Worm (Caenorhabditis elegans) whole organism, late embryonic: ENCODE measurements around the gene C29E4.10.

Experiments
- K02D7.2 ChIP-seq: sonication (generic microtip); optimal IDR thresholded peaks from 2 replicates; lab custom pipeline; 2017; ENCODE audit warnings: mild to moderate bottlenecking, missing genetic modification characterization, missing compliant biosample characterization
- ets-4 ChIP-seq: sonication (generic microtip); optimal IDR thresholded peaks from 2 replicates; lab custom pipeline; 2016; ENCODE audit warnings: missing genetic modification characterization, missing compliant biosample characterization
- hlh-30 ChIP-seq: sonication (generic microtip); optimal IDR thresholded peaks from 2 replicates; lab custom pipeline; 2017; ENCODE audit warnings: antibody characterized with exemption, missing genetic modification characterization, missing compliant biosample characterization; ENCODE audit not compliant: insufficient read depth
- lim-6 ChIP-seq: sonication (generic microtip); optimal IDR thresholded peaks from 2 replicates; lab custom pipeline; 2016; ENCODE audit warnings: missing genetic modification characterization, missing compliant biosample characterization
- nfya-1 ChIP-seq: sonication (generic microtip); optimal IDR thresholded peaks from 2 replicates; lab custom pipeline; 2017; ENCODE audit warnings: missing genetic modification characterization, mild to moderate bottlenecking, missing compliant biosample characterization, antibody characterized with exemption, moderate library complexity
- nhr-11 ChIP-seq: fragments of 150-350 bp; optimal IDR thresholded peaks from 2 replicates; lab custom pipeline; 2014; ENCODE audit warnings: missing biosample characterization, missing genetic modification characterization
- nhr-232 ChIP-seq: sonication (generic microtip); optimal IDR thresholded peaks from 2 replicates; lab custom pipeline; 2016; ENCODE audit warnings: missing genetic modification characterization, missing compliant biosample characterization
- pha-4 ChIP-seq: fragments of 150-350 bp; optimal IDR thresholded peaks from 2 replicates; lab custom pipeline; 2018; ENCODE audit warnings: missing biosample characterization, missing genetic modification reagents, missing genetic modification characterization
- pqm-1 ChIP-seq: sonication (generic microtip); optimal IDR thresholded peaks from 2 replicates; lab custom pipeline; 2016; ENCODE audit warnings: missing genetic modification characterization, missing compliant biosample characterization
- tbx-7 ChIP-seq: sonication (generic microtip); optimal IDR thresholded peaks from 2 replicates; lab custom pipeline; 2016; ENCODE audit warnings: missing genotype, missing genetic modification characterization, missing compliant biosample characterization

ce11 chrIII:7950447-7950846 lies 12.8 kb downstream of the C29E4.10 start:
- TF ChIP-seq lim-6 (tag; lab: Kevin White, UChicago) (no peak), nhr-11 (tag; lab: Kevin White, UChicago) (no peak), pqm-1 (tag; lab: Kevin White, UChicago) (no peak), hlh-30 (no peak), nhr-232 (tag; lab: Kevin White, UChicago) (no peak), tbx-7 (tag; lab: Kevin White, UChicago) (no peak), K02D7.2 (tag; lab: Kevin White, UChicago) (no peak), pha-4 (tag; lab: Kevin White, UChicago) (no peak), nfya-1 (tag; lab: Kevin White, UChicago) (no peak), ets-4 (no peak)
